Fruit fly (Drosophila melanogaster) whole organism, embryonic: ENCODE data around the gene NELF-B.

ENCODE experiments used
- ATbp ChIP-seq: fragments of 200-800 bp; sonication (Bioruptor generic); optimal IDR thresholded peaks from 2 replicates; lab custom pipeline; 2017; ENCODE audit warnings: missing biosample characterization, mild to moderate bottlenecking, missing genetic modification characterization, missing genetic modification reagents
- B-H2 ChIP-seq: fragments of 200-800 bp; sonication (Bioruptor generic); optimal IDR thresholded peaks from 2 replicates; lab custom pipeline; 2018; ENCODE audit warnings: missing biosample characterization, mild to moderate bottlenecking, missing genetic modification characterization
- Blimp-1 ChIP-seq: fragments of 200-800 bp; sonication (Bioruptor generic); optimal IDR thresholded peaks from 3 replicates; lab custom pipeline; 2018; ENCODE audit warnings: missing biosample characterization, missing genetic modification characterization, mild to moderate bottlenecking, moderate library complexity, missing genetic modification reagents
- CG10431 ChIP-seq: fragments of 200-800 bp; sonication (Bioruptor generic); optimal IDR thresholded peaks from 3 replicates; lab custom pipeline; 2018; ENCODE audit warnings: missing biosample characterization, mild to moderate bottlenecking, missing genetic modification characterization
- CG12659 ChIP-seq: fragments of 200-800 bp; sonication (Bioruptor generic); optimal IDR thresholded peaks from 3 replicates; lab custom pipeline; 2017; ENCODE audit warnings: mild to moderate bottlenecking, missing biosample characterization, missing genetic modification reagents, missing genetic modification characterization
- CG13894 ChIP-seq: fragments of 200-800 bp; sonication (Bioruptor generic); optimal IDR thresholded peaks from 3 replicates; lab custom pipeline; 2018; ENCODE audit warnings: missing biosample characterization, mild to moderate bottlenecking, missing genetic modification characterization, moderate library complexity
- CG14710 ChIP-seq: fragments of 200-800 bp; sonication (Bioruptor generic); optimal IDR thresholded peaks from 3 replicates; lab custom pipeline; 2019; ENCODE audit warnings: missing biosample characterization, mild to moderate bottlenecking, missing genetic modification characterization, moderate library complexity
- CG1529 ChIP-seq: fragments of 200-800 bp; sonication (Bioruptor generic); optimal IDR thresholded peaks from 3 replicates; lab custom pipeline; 2018; ENCODE audit warnings: missing biosample characterization, missing genetic modification characterization
- CG15479 ChIP-seq: fragments of 200-800 bp; sonication (Bioruptor generic); optimal IDR thresholded peaks from 3 replicates; lab custom pipeline; 2019; ENCODE audit warnings: missing biosample characterization, mild to moderate bottlenecking, missing genetic modification characterization, moderate library complexity
- CG16815 ChIP-seq: fragments of 200-800 bp; sonication (Bioruptor generic); optimal IDR thresholded peaks from 3 replicates; lab custom pipeline; 2017; ENCODE audit warnings: missing biosample characterization, mild to moderate bottlenecking, missing genetic modification characterization
- CG16863 ChIP-seq: fragments of 200-800 bp; sonication (Bioruptor generic); optimal IDR thresholded peaks from 3 replicates; lab custom pipeline; 2016; ENCODE audit warnings: missing biosample characterization, missing genetic modification characterization
- CG18619 ChIP-seq: fragments of 200-800 bp; sonication (Bioruptor generic); optimal IDR thresholded peaks from 3 replicates; lab custom pipeline; 2017; ENCODE audit warnings: missing biosample characterization, mild to moderate bottlenecking, missing genetic modification characterization
- CG30403 ChIP-seq: fragments of 200-800 bp; sonication (Bioruptor generic); optimal IDR thresholded peaks from 3 replicates; lab custom pipeline; 2016; ENCODE audit warnings: missing biosample characterization, missing genetic modification characterization
- CG32767 ChIP-seq: fragments of 200-800 bp; sonication (Bioruptor generic); IDR thresholded peaks from 2 replicates; pipeline ENCODE4 v1.3.6; 2022; ENCODE audit warnings: missing biosample characterization, missing genetic modification characterization
- CG8944 ChIP-seq: fragments of 200-800 bp; sonication (Bioruptor generic); optimal IDR thresholded peaks from 3 replicates; lab custom pipeline; 2016; ENCODE audit warnings: missing biosample characterization, missing genetic modification characterization
- CG9215 ChIP-seq: fragments of 200-800 bp; sonication (Bioruptor generic); IDR thresholded peaks from 2 replicates; pipeline ENCODE4 v1.3.6; 2022; ENCODE audit warnings: missing biosample characterization, missing genetic modification characterization
- Chrac-16 ChIP-seq: fragments of 200-800 bp; sonication (Bioruptor generic); optimal IDR thresholded peaks from 3 replicates; lab custom pipeline; 2016; ENCODE audit warnings: missing biosample characterization, missing genetic modification characterization
- CoRest ChIP-seq: fragments of 200-800 bp; sonication (Bioruptor generic); optimal IDR thresholded peaks from 3 replicates; lab custom pipeline; 2018; ENCODE audit warnings: missing biosample characterization, mild to moderate bottlenecking, missing genetic modification characterization, moderate library complexity
- D ChIP-seq, 2 experiments: fragments of 200-800 bp in 1 of 2; fragments of >200 bp in 1 of 2; sonication (Bioruptor generic) in 1 of 2; optimal IDR thresholded peaks; 2 replicates in 1 of 2; 3 replicates in 1 of 2; lab custom pipeline; 2017; ENCODE audit warnings: mild to moderate bottlenecking in 1 of 2, missing biosample characterization in 1 of 2, missing genetic modification characterization in 1 of 2, missing genetic modification reagents in 1 of 2
- D19B ChIP-seq: fragments of 200-800 bp; sonication (Bioruptor generic); optimal IDR thresholded peaks from 2 replicates; lab custom pipeline; 2017; ENCODE audit warnings: missing biosample characterization, mild to moderate bottlenecking, missing genetic modification characterization
- Dbx ChIP-seq: fragments of 200-800 bp; sonication (Bioruptor generic); IDR thresholded peaks from 3 replicates; pipeline ENCODE4 v1.3.6; 2022; ENCODE audit warnings: missing biosample characterization, missing genetic modification characterization
- Eip74EF ChIP-seq, 2 experiments: fragments of 200-800 bp in 1 of 2; fragments of >200 bp in 1 of 2; sonication (Bioruptor generic) in 1 of 2; optimal IDR thresholded peaks; 2 replicates each; lab custom pipeline; 2017 to 2019; ENCODE audit warnings: missing biosample characterization in 2 of 2, missing genetic modification characterization in 2 of 2, mild to moderate bottlenecking in 1 of 2, moderate library complexity in 1 of 2
- H2.0 ChIP-seq: fragments of 200-800 bp; sonication (Bioruptor generic); IDR thresholded peaks from 2 replicates; pipeline ENCODE4 v1.3.6; 2022; ENCODE audit warnings: missing biosample characterization, missing genetic modification characterization
- Hey ChIP-seq: fragments of 200-800 bp; sonication (Bioruptor generic); optimal IDR thresholded peaks from 3 replicates; lab custom pipeline; 2018; ENCODE audit warnings: missing biosample characterization, mild to moderate bottlenecking, missing genetic modification characterization
- Hmr ChIP-seq: fragments of 200-800 bp; sonication (Bioruptor generic); optimal IDR thresholded peaks from 3 replicates; lab custom pipeline; 2017; ENCODE audit warnings: mild to moderate bottlenecking, missing biosample characterization, missing genetic modification reagents, missing genetic modification characterization
- Hr3 ChIP-seq: fragments of 200-800 bp; sonication (Bioruptor generic); optimal IDR thresholded peaks from 3 replicates; lab custom pipeline; 2016; ENCODE audit warnings: missing biosample characterization, missing genetic modification characterization
- Hr51 ChIP-seq, 2 experiments: fragments of 200-800 bp; sonication (Bioruptor generic); optimal IDR thresholded peaks; 2 replicates in 1 of 2; 3 replicates in 1 of 2; lab custom pipeline; 2016 to 2018; ENCODE audit warnings: missing biosample characterization in 2 of 2, missing genetic modification characterization in 2 of 2, mild to moderate bottlenecking in 1 of 2, moderate library complexity in 1 of 2
- Jarid2 ChIP-seq: fragments of 200-800 bp; sonication (Bioruptor generic); optimal IDR thresholded peaks from 3 replicates; lab custom pipeline; 2017; ENCODE audit warnings: mild to moderate bottlenecking, missing biosample characterization, missing genetic modification reagents, missing genetic modification characterization
- NFAT ChIP-seq: fragments of 200-800 bp; sonication (Bioruptor generic); IDR thresholded peaks from 2 replicates; pipeline ENCODE4 v1.3.6; 2022; ENCODE audit warnings: missing biosample characterization, missing genetic modification characterization
- Oaz ChIP-seq: fragments of 200-800 bp; sonication (Bioruptor generic); IDR thresholded peaks from 2 replicates; pipeline ENCODE4 v1.3.6; 2022; ENCODE audit warnings: missing biosample characterization, missing genetic modification characterization
- TFAM ChIP-seq: fragments of 200-800 bp; sonication (Bioruptor generic); optimal IDR thresholded peaks from 2 replicates; lab custom pipeline; 2017; ENCODE audit warnings: missing biosample characterization, missing genetic modification characterization, inconsistent platforms
- bigmax ChIP-seq: fragments of 200-800 bp; sonication (Bioruptor generic); optimal IDR thresholded peaks from 2 replicates; lab custom pipeline; 2018; ENCODE audit warnings: missing biosample characterization, mild to moderate bottlenecking, missing genetic modification characterization
- cwo ChIP-seq: fragments of 200-800 bp; sonication (Bioruptor generic); optimal IDR thresholded peaks from 3 replicates; lab custom pipeline; 2017; ENCODE audit warnings: missing biosample characterization, missing genetic modification characterization, mild to moderate bottlenecking, moderate library complexity, missing genetic modification reagents
- exex ChIP-seq: fragments of 200-800 bp; sonication (Bioruptor generic); optimal IDR thresholded peaks from 4 replicates; lab custom pipeline; 2018; ENCODE audit warnings: missing biosample characterization, mild to moderate bottlenecking, missing genetic modification characterization, moderate library complexity
- fu2 ChIP-seq: fragments of 200-800 bp; sonication (Bioruptor generic); optimal IDR thresholded peaks from 2 replicates; lab custom pipeline; 2016; ENCODE audit warnings: missing biosample characterization, missing genetic modification characterization
- ind ChIP-seq: fragments of 200-800 bp; sonication (Bioruptor generic); optimal IDR thresholded peaks from 3 replicates; lab custom pipeline; 2016; ENCODE audit warnings: missing biosample characterization, missing genetic modification characterization
- jigr1 ChIP-seq: fragments of 200-800 bp; sonication (Bioruptor generic); IDR thresholded peaks from 3 replicates; pipeline ENCODE4 v1.3.6; 2022; ENCODE audit warnings: missing biosample characterization, missing genetic modification characterization
- oc ChIP-seq: fragments of 200-800 bp; sonication (Bioruptor generic); optimal IDR thresholded peaks from 2 replicates; lab custom pipeline; 2018; ENCODE audit warnings: missing biosample characterization, mild to moderate bottlenecking, missing genetic modification characterization, moderate library complexity
- onecut ChIP-seq: fragments of 200-800 bp; sonication (Bioruptor generic); IDR thresholded peaks from 2 replicates; pipeline ENCODE4 v1.3.6; 2022; ENCODE audit warnings: missing biosample characterization, missing genetic modification characterization
- org-1 ChIP-seq: fragments of 200-800 bp; sonication (Bioruptor generic); optimal IDR thresholded peaks from 2 replicates; lab custom pipeline; 2017; ENCODE audit warnings: missing biosample characterization, missing genetic modification characterization
- pita ChIP-seq: fragments of 200-800 bp; sonication (Bioruptor generic); optimal IDR thresholded peaks from 2 replicates; lab custom pipeline; 2017; ENCODE audit warnings: missing biosample characterization, mild to moderate bottlenecking, missing genetic modification characterization
- prd ChIP-seq, 3 experiments: fragments of >200 bp in 2 of 3; fragments of 200-800 bp in 1 of 3; sonication (Bioruptor generic) in 1 of 3; optimal IDR thresholded peaks in 2 of 3; IDR thresholded peaks in 1 of 3; 2 replicates in 2 of 3; 3 replicates in 1 of 3; pipeline versions ENCODE4 v1.3.6 to Lab custom; 2017 to 2022; ENCODE audit warnings: missing biosample characterization in 1 of 3, missing genetic modification characterization in 1 of 3
- row ChIP-seq: fragments of 200-800 bp; sonication (Bioruptor generic); IDR thresholded peaks from 3 replicates; pipeline ENCODE4 v1.3.6; 2022; ENCODE audit warnings: missing biosample characterization, missing genetic modification characterization
- trem ChIP-seq: fragments of 200-800 bp; optimal IDR thresholded peaks from 3 replicates; lab custom pipeline; 2019; ENCODE audit warnings: missing biosample characterization, mild to moderate bottlenecking, missing genetic modification characterization, moderate library complexity
- ttk ChIP-seq: fragments of 200-800 bp; sonication (Bioruptor generic); IDR thresholded peaks from 2 replicates; pipeline ENCODE4 v2.1.2; 2022; ENCODE audit warnings: missing biosample characterization, missing genetic modification characterization
- unpg ChIP-seq: fragments of 200-800 bp; sonication (Bioruptor generic); optimal IDR thresholded peaks from 3 replicates; lab custom pipeline; 2018; ENCODE audit warnings: missing biosample characterization, mild to moderate bottlenecking, missing genetic modification characterization, moderate library complexity
- zfh1 ChIP-seq: fragments of 200-800 bp; sonication (Bioruptor generic); IDR thresholded peaks from 3 replicates; pipeline ENCODE4 v1.3.6; 2022; ENCODE audit warnings: missing biosample characterization, missing genetic modification characterization

NELF-B gene

DNA sequence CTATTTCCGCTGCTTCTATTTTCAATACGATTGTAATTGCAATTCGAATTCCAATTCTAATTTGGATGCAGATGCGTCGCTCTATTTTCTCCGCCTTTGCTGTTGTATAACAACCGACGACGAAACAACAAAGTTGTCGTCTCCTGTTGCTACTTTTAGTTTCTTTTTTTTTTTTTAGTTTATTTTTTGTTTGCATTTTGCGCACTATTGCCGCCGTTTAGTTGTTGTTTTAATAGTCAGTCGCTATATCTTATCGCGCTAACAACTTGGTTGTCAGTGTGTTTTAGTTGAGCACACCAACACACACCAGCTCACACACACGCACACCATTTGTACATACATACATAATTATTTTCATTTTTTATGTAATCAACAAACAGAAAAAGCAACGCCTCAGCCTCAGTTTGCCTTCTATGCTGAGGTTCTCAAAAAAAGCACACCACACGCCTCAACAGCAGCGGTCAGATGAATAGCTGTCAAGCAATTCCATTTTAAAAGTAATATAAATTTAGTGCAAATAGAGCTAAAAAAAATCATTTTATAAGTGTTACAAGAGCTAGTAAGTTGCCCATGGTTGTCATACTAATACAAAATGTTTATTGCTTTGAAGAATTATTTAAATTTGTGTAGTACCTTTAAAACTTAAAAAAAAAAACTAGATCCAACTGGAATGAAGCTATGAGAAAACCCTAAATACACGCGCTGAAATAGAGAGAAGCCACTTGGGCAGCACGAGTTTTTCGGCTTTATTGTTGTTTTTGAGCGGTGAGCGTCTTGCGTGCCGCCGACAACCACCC, 26.7 kb downstream of the NELF-B start:
- TF ChIP-seq D (optimal IDR thresholded peaks at IDR 0.05; lab: Kevin White, UChicago), result no peak
- TF ChIP-seq D (GFP tag; optimal IDR thresholded peaks at IDR 0.05; lab: Kevin White, UChicago), result peak; percentile 7
- TF ChIP-seq oc (tag; lab: Kevin White, UChicago), result peak; percentile 55
- TF ChIP-seq CG12659 (GFP tag; lab: Kevin White, UChicago), result peak; percentile 85
- peak; percentile 83 for TF ChIP-seq CoRest
- peak; percentile 93 for TF ChIP-seq cwo (GFP tag; lab: Kevin White, UChicago)
- peak; percentile 84 for TF ChIP-seq unpg (GFP tag; lab: Kevin White, UChicago)
- no peak for TF ChIP-seq TFAM (GFP tag; lab: Kevin White, UChicago)
- TF ChIP-seq Dbx (GFP tag; lab: Robert Waterston, UW), result peak; percentile 67
- peak; percentile 76 for TF ChIP-seq CG30403 (GFP tag; lab: Kevin White, UChicago)
- TF ChIP-seq H2.0, result peak; percentile 53
- peak; percentile 22 for TF ChIP-seq bigmax (GFP tag; lab: Kevin White, UChicago)
- TF ChIP-seq Hr51 (GFP tag; optimal IDR thresholded peaks at IDR 0.05; lab: Kevin White, UChicago), result peak; percentile 50 to 85
- TF ChIP-seq Hey (tag; lab: Kevin White, UChicago), result peak; percentile 4
- peak; percentile 52 for TF ChIP-seq Chrac-16 (GFP tag; lab: Kevin White, UChicago)
- peak; percentile 60 for TF ChIP-seq org-1 (GFP tag; lab: Kevin White, UChicago)
- peak; percentile 15 for TF ChIP-seq fu2 (GFP tag; lab: Kevin White, UChicago)
- peak; percentile 71 for TF ChIP-seq ATbp (GFP tag; lab: Kevin White, UChicago)
- peak; percentile 54 for TF ChIP-seq ind (GFP tag; lab: Kevin White, UChicago)
- TF ChIP-seq zfh1 (GFP tag; lab: Robert Waterston, UW), result no peak
- peak; percentile 29 for TF ChIP-seq ttk (GFP tag; lab: Robert Waterston, UW)
- peak; percentile 32; the same call in 1 of the 2 replicates for TF ChIP-seq onecut
- TF ChIP-seq Hr3, result peak; percentile 50
- TF ChIP-seq prd (optimal IDR thresholded peaks at IDR 0.05; lab: Kevin White, UChicago), result no peak
- TF ChIP-seq prd (GFP tag; IDR thresholded peaks at IDR 0.05; lab: Robert Waterston, UW), result peak; percentile 60
- peak; percentile 68 for TF ChIP-seq CG9215 (GFP tag; lab: Robert Waterston, UW)
- TF ChIP-seq exex (tag; lab: Kevin White, UChicago), result peak; percentile 61
- peak; percentile 46 for TF ChIP-seq CG10431 (GFP tag; lab: Kevin White, UChicago)
- TF ChIP-seq trem, result peak; percentile 11
- peak; percentile 89 for TF ChIP-seq Hmr (GFP tag; lab: Kevin White, UChicago)
- TF ChIP-seq row, result peak; percentile 87
- TF ChIP-seq CG32767 (GFP tag; lab: Robert Waterston, UW), result peak; percentile 72
- no peak for TF ChIP-seq CG16863 (GFP tag; lab: Kevin White, UChicago)
- TF ChIP-seq CG15479 (GFP tag; lab: Kevin White, UChicago), result no peak
- TF ChIP-seq jigr1 (GFP tag; lab: Robert Waterston, UW), result no peak
- peak; percentile 49 for TF ChIP-seq CG1529 (GFP tag; lab: Kevin White, UChicago)
- TF ChIP-seq pita, result no peak
- TF ChIP-seq D19B (GFP tag; lab: Kevin White, UChicago), result peak; percentile 75
- peak; percentile 28 for TF ChIP-seq CG16815 (GFP tag; lab: Kevin White, UChicago)
- peak; percentile 43 for TF ChIP-seq CG14710 (tag; lab: Kevin White, UChicago)
- peak; percentile 65 for TF ChIP-seq NFAT (GFP tag; lab: Robert Waterston, UW)
- TF ChIP-seq CG8944 (GFP tag; lab: Kevin White, UChicago), result peak; percentile 27
- peak; percentile 42 for TF ChIP-seq Jarid2 (GFP tag; lab: Kevin White, UChicago)
- TF ChIP-seq Blimp-1 (GFP tag; lab: Kevin White, UChicago), result peak; percentile 72
- TF ChIP-seq B-H2 (GFP tag; lab: Kevin White, UChicago), result peak; percentile 79
- peak in 1 of 2 experiments; percentile 57 for TF ChIP-seq Eip74EF (GFP tag; optimal IDR thresholded peaks at IDR 0.05; lab: Kevin White, UChicago)
- TF ChIP-seq CG13894 (tag; lab: Kevin White, UChicago), result peak; percentile 86
- peak; percentile 44; the same call in 1 of the 2 replicates for TF ChIP-seq Oaz
- TF ChIP-seq CG18619 (GFP tag; lab: Kevin White, UChicago), result peak; percentile 72
